Worm (Caenorhabditis elegans): ENCODE measurements around the gene F48G7.7.

Gene F48G7.7

ce11 chrV:634855-635254, 8.6 kb upstream of the F48G7.7 start, which contains the start of gene F48G7.10:
Gene F48G7.10, minus strand, starts transcription at chrV:634955.
- TF ChIP-seq pes-1 (GFP tag; IDR thresholded peaks at IDR 0.05) = no peak
- TF ChIP-seq scrt-1 (GFP tag; IDR thresholded peaks at IDR 0.05) = no peak
- no peak for TF ChIP-seq B0310.2 (tag; optimal IDR thresholded peaks at IDR 0.05)
- TF ChIP-seq ama-1 (optimal IDR thresholded peaks at IDR 0.05) = no peak
- TF ChIP-seq ceh-36 (tag; optimal IDR thresholded peaks at IDR 0.05) = no peak
- no peak for TF ChIP-seq ceh-13 (GFP tag; optimal IDR thresholded peaks at IDR 0.05)
- no peak for TF ChIP-seq aly-1 (tag; optimal IDR thresholded peaks at IDR 0.05)
- no peak for TF ChIP-seq ets-7 (tag; optimal IDR thresholded peaks at IDR 0.05)
- no peak for TF ChIP-seq tbx-11 (GFP tag; IDR thresholded peaks at IDR 0.05)
- no peak for TF ChIP-seq hmbx-1 (tag; optimal IDR thresholded peaks at IDR 0.05)
- no peak for TF ChIP-seq hnd-1 (tag; optimal IDR thresholded peaks at IDR 0.05)
- TF ChIP-seq flt-1 (GFP tag; IDR thresholded peaks at IDR 0.05) = no peak
- TF ChIP-seq tbx-37 (GFP tag; conservative IDR thresholded peaks at IDR 0.05) = no peak
- TF ChIP-seq F13C5.2 (tag; optimal IDR thresholded peaks at IDR 0.05) = no peak
- TF ChIP-seq sea-1 (GFP tag; conservative IDR thresholded peaks at IDR 0.05) = no peak

ce11 chrV:631832-632231, 5.6 kb upstream of the F48G7.7 start:
- TF ChIP-seq hmg-4 (GFP tag; optimal IDR thresholded peaks at IDR 0.05) = no peak
- no peak for TF ChIP-seq aly-1 (tag; optimal IDR thresholded peaks at IDR 0.05)
- no peak for TF ChIP-seq scrt-1 (GFP tag; IDR thresholded peaks at IDR 0.05)
- TF ChIP-seq ceh-36 (tag; optimal IDR thresholded peaks at IDR 0.05) = no peak
- TF ChIP-seq ets-7 (tag; optimal IDR thresholded peaks at IDR 0.05) = no peak
- TF ChIP-seq hmbx-1 (tag; optimal IDR thresholded peaks at IDR 0.05) = no peak
- no peak for TF ChIP-seq tra-4 (tag; optimal IDR thresholded peaks at IDR 0.05)
- no peak for TF ChIP-seq sea-1 (GFP tag; conservative IDR thresholded peaks at IDR 0.05)
- no peak for TF ChIP-seq pes-1 (GFP tag; IDR thresholded peaks at IDR 0.05)
- no peak for TF ChIP-seq B0310.2 (tag; optimal IDR thresholded peaks at IDR 0.05)

- TF ChIP-seq hmg-4 (GFP tag; optimal IDR thresholded peaks at IDR 0.05) = no peak
- TF ChIP-seq flt-1 (GFP tag; IDR thresholded peaks at IDR 0.05) = no peak
- TF ChIP-seq tbx-11 (GFP tag; IDR thresholded peaks at IDR 0.05) = no peak
- TF ChIP-seq tra-4 (tag; optimal IDR thresholded peaks at IDR 0.05) = no peak
Measured at ce11 chrV:628527-628926, 2.3 kb upstream of the F48G7.7 start, which contains the start of gene F48G7.9. Gene F48G7.9, minus strand, starts transcription at chrV:628627.

- TF ChIP-seq flt-1 (GFP tag; IDR thresholded peaks at IDR 0.05) (no peak), tbx-11 (GFP tag; IDR thresholded peaks at IDR 0.05) (no peak), ceh-36 (tag; optimal IDR thresholded peaks at IDR 0.05) (no peak), ceh-13 (GFP tag; optimal IDR thresholded peaks at IDR 0.05) (no peak), hmg-4 (GFP tag; optimal IDR thresholded peaks at IDR 0.05) (no peak), pes-1 (GFP tag; IDR thresholded peaks at IDR 0.05) (no peak), tbx-37 (GFP tag; conservative IDR thresholded peaks at IDR 0.05) (no peak)
Measured at ce11 chrV:627585-627984, 1.4 kb upstream of the F48G7.7 start, which contains the start of gene F48G7.8. Gene F48G7.8, minus strand, starts transcription at chrV:627685.

ce11 chrV:624922-625321, 1.3 kb downstream of the F48G7.7 start, which contains the start of gene srt-17:
Gene srt-17, minus strand, starts transcription at chrV:625022.
- TF ChIP-seq ets-7 (tag; optimal IDR thresholded peaks at IDR 0.05) = no peak
- no peak for TF ChIP-seq hmg-4 (GFP tag; optimal IDR thresholded peaks at IDR 0.05)
- no peak for TF ChIP-seq flt-1 (GFP tag; IDR thresholded peaks at IDR 0.05)
- TF ChIP-seq tbx-11 (GFP tag; IDR thresholded peaks at IDR 0.05) = no peak
- no peak for TF ChIP-seq sea-1 (GFP tag; conservative IDR thresholded peaks at IDR 0.05)

ce11 chrV:622902-623301, 3.3 kb downstream of the F48G7.7 start, which contains the start of gene F48G7.5:
Gene F48G7.5, minus strand, starts transcription at chrV:622935.
- TF ChIP-seq hmg-4 (GFP tag; optimal IDR thresholded peaks at IDR 0.05) = no peak
- TF ChIP-seq ceh-13 (GFP tag; optimal IDR thresholded peaks at IDR 0.05) = no peak
- TF ChIP-seq F13C5.2 (tag; optimal IDR thresholded peaks at IDR 0.05) = no peak
- no peak for TF ChIP-seq scrt-1 (GFP tag; IDR thresholded peaks at IDR 0.05)
- TF ChIP-seq pes-1 (GFP tag; IDR thresholded peaks at IDR 0.05) = no peak
- TF ChIP-seq tbx-37 (GFP tag; conservative IDR thresholded peaks at IDR 0.05) = no peak
- TF ChIP-seq aly-1 (tag; optimal IDR thresholded peaks at IDR 0.05) = no peak
- no peak for TF ChIP-seq B0310.2 (tag; optimal IDR thresholded peaks at IDR 0.05)

ce11 chrV:620987-621386, 5.2 kb downstream of the F48G7.7 start:
- TF ChIP-seq ama-1 (optimal IDR thresholded peaks at IDR 0.05) (no peak), ceh-36 (tag; optimal IDR thresholded peaks at IDR 0.05) (no peak), aly-1 (tag; optimal IDR thresholded peaks at IDR 0.05) (no peak), hmg-4 (GFP tag; optimal IDR thresholded peaks at IDR 0.05) (no peak), B0310.2 (tag; optimal IDR thresholded peaks at IDR 0.05) (no peak), tbx-11 (GFP tag; IDR thresholded peaks at IDR 0.05) (no peak)

ce11 chrV:619054-619453, 7.2 kb downstream of the F48G7.7 start, which contains the start of gene F48G7.4:
Gene F48G7.4, plus strand, starts transcription at chrV:619453.
- no peak for TF ChIP-seq aly-1 (tag; optimal IDR thresholded peaks at IDR 0.05)
- TF ChIP-seq scrt-1 (GFP tag; IDR thresholded peaks at IDR 0.05) = no peak
- no peak for TF ChIP-seq F13C5.2 (tag; optimal IDR thresholded peaks at IDR 0.05)
- TF ChIP-seq ceh-36 (tag; optimal IDR thresholded peaks at IDR 0.05) = no peak
- TF ChIP-seq flt-1 (GFP tag; IDR thresholded peaks at IDR 0.05) = no peak
- no peak for TF ChIP-seq sea-1 (GFP tag; conservative IDR thresholded peaks at IDR 0.05)
- TF ChIP-seq tbx-11 (GFP tag; IDR thresholded peaks at IDR 0.05) = no peak
- TF ChIP-seq ets-7 (tag; optimal IDR thresholded peaks at IDR 0.05) = no peak
- TF ChIP-seq hmg-4 (GFP tag; optimal IDR thresholded peaks at IDR 0.05) = no peak
- no peak for TF ChIP-seq tra-4 (tag; optimal IDR thresholded peaks at IDR 0.05)
- TF ChIP-seq hmbx-1 (tag; optimal IDR thresholded peaks at IDR 0.05) = no peak

ce11 chrV:617917-618316, 8.3 kb downstream of the F48G7.7 start:
- TF ChIP-seq tbx-37 (GFP tag; conservative IDR thresholded peaks at IDR 0.05) (no peak), hmbx-1 (tag; optimal IDR thresholded peaks at IDR 0.05) (no peak), ceh-36 (tag; optimal IDR thresholded peaks at IDR 0.05) (no peak), tbx-11 (GFP tag; IDR thresholded peaks at IDR 0.05) (no peak), tra-4 (tag; optimal IDR thresholded peaks at IDR 0.05) (no peak), ama-1 (optimal IDR thresholded peaks at IDR 0.05) (no peak), ets-7 (tag; optimal IDR thresholded peaks at IDR 0.05) (no peak), aly-1 (tag; optimal IDR thresholded peaks at IDR 0.05) (no peak), F13C5.2 (tag; optimal IDR thresholded peaks at IDR 0.05) (no peak), hmg-4 (GFP tag; optimal IDR thresholded peaks at IDR 0.05) (no peak), flt-1 (GFP tag; IDR thresholded peaks at IDR 0.05) (no peak), pes-1 (GFP tag; IDR thresholded peaks at IDR 0.05) (no peak), ceh-13 (GFP tag; optimal IDR thresholded peaks at IDR 0.05) (no peak), B0310.2 (tag; optimal IDR thresholded peaks at IDR 0.05) (no peak), sea-1 (GFP tag; conservative IDR thresholded peaks at IDR 0.05) (no peak)

All from whole organism, early embryonic.